Worm (Caenorhabditis elegans) whole organism, early embryonic: ENCODE results near the gene F49C12.4.
"Not testable (repeated sequence)": the region's sequence is repeated elsewhere in the genome, so short reads cannot be mapped to it uniquely, and the experiment has no call there.

ENCODE experiments used
- B0310.2 ChIP-seq: sonication (generic microtip); optimal IDR thresholded peaks from 2 replicates; lab custom pipeline; 2016; ENCODE audit warnings: mild to moderate bottlenecking, missing genetic modification characterization, missing compliant biosample characterization
- F13C5.2 ChIP-seq: sonication (generic microtip); optimal IDR thresholded peaks from 2 replicates; lab custom pipeline; 2017; ENCODE audit warnings: mild to moderate bottlenecking, missing genetic modification characterization, inconsistent platforms, missing compliant biosample characterization
- aly-1 ChIP-seq: sonication (generic microtip); optimal IDR thresholded peaks from 2 replicates; lab custom pipeline; 2016; ENCODE audit warnings: missing genetic modification characterization, missing compliant biosample characterization
- ama-1 ChIP-seq: fragments of 150-350 bp; optimal IDR thresholded peaks from 2 replicates; lab custom pipeline; 2014
- ceh-13 ChIP-seq: fragments of 200-800 bp; sonication (Bioruptor generic); optimal IDR thresholded peaks from 2 replicates; lab custom pipeline; 2018; ENCODE audit warnings: mild to moderate bottlenecking, missing genetic modification characterization, missing compliant biosample characterization
- ceh-36 ChIP-seq: sonication (generic microtip); optimal IDR thresholded peaks from 2 replicates; lab custom pipeline; 2016; ENCODE audit warnings: missing genetic modification characterization, inconsistent platforms, missing compliant biosample characterization
- ets-7 ChIP-seq: sonication (generic microtip); optimal IDR thresholded peaks from 2 replicates; lab custom pipeline; 2016; ENCODE audit warnings: missing genotype, missing genetic modification characterization, missing compliant biosample characterization
- flt-1 ChIP-seq: fragments of 200-800 bp; sonication (Bioruptor generic); IDR thresholded peaks from 2 replicates; pipeline ENCODE4 v1.3.6; 2022; ENCODE audit warnings: missing genetic modification characterization, missing compliant biosample characterization
- hmbx-1 ChIP-seq: sonication (generic microtip); optimal IDR thresholded peaks from 2 replicates; lab custom pipeline; 2016; ENCODE audit warnings: mild to moderate bottlenecking, missing genetic modification characterization, missing compliant biosample characterization
- hmg-4 ChIP-seq: fragments of 200-800 bp; sonication (Bioruptor generic); optimal IDR thresholded peaks from 2 replicates; lab custom pipeline; 2018; ENCODE audit warnings: mild to moderate bottlenecking, missing genetic modification characterization, missing compliant biosample characterization
- hnd-1 ChIP-seq: sonication (generic microtip); optimal IDR thresholded peaks from 2 replicates; lab custom pipeline; 2016; ENCODE audit warnings: missing genetic modification characterization, missing compliant biosample characterization
- pes-1 ChIP-seq: fragments of 200-800 bp; sonication (Bioruptor generic); IDR thresholded peaks from 2 replicates; pipeline ENCODE4 v1.3.6; 2022; ENCODE audit warnings: missing genetic modification reagents, missing genetic modification characterization, missing compliant biosample characterization
- scrt-1 ChIP-seq: fragments of 200-800 bp; sonication (Bioruptor generic); IDR thresholded peaks from 2 replicates; pipeline ENCODE4 v1.3.6; 2022; ENCODE audit warnings: missing genetic modification characterization, missing compliant biosample characterization
- sea-1 ChIP-seq: fragments of 200-800 bp; sonication (Bioruptor generic); conservative IDR thresholded peaks from 2 replicates; pipeline ENCODE4 v1.3.6; 2022; ENCODE audit warnings: missing genetic modification characterization, missing compliant biosample characterization
- tbx-11 ChIP-seq: fragments of 200-800 bp; sonication (Bioruptor generic); IDR thresholded peaks from 2 replicates; pipeline ENCODE4 v1.3.6; 2022; ENCODE audit warnings: missing genetic modification characterization, missing compliant biosample characterization
- tbx-37 ChIP-seq: fragments of 200-800 bp; sonication (Bioruptor generic); conservative IDR thresholded peaks from 2 replicates; pipeline ENCODE4 v1.3.6; 2022; ENCODE audit warnings: missing genetic modification reagents, missing genetic modification characterization, missing compliant biosample characterization
- tra-4 ChIP-seq: sonication (generic microtip); optimal IDR thresholded peaks from 2 replicates; lab custom pipeline; 2017; ENCODE audit warnings: missing genetic modification characterization, missing compliant biosample characterization

The F49C12.4 gene

DNA sequence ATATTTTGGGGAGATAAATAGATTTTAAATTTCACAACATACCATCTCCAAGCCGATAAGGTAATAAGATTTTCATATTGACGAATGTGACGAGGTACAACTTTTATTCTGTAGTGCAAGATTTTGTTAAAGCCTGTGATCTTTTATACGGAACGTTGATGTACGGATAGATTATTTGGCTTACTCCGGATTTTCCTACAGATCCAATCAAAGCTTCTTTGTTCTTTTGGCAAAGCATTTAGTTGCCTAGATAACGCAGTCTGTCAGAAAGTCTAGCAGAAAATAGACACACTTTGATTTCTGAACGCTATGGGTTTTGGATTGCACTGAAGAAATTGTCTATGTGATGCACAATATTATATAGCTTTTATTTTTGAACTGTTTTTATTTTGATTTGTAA lies 4.7 kb downstream of the F49C12.4 start, which contains the start of gene F49C12.2:
TSS of gene F49C12.2 (minus strand) at position 101 of the 400 bp plus-strand sequence.
- no peak for TF ChIP-seq pes-1 (GFP tag; lab: Robert Waterston, UW)
- TF ChIP-seq F13C5.2 = no peak
- no peak for TF ChIP-seq ama-1
- TF ChIP-seq tbx-11 (GFP tag; lab: Robert Waterston, UW) = no peak
- no peak for TF ChIP-seq flt-1 (GFP tag; lab: Robert Waterston, UW)
- no peak for TF ChIP-seq hmbx-1 (tag; lab: Kevin White, UChicago)
- TF ChIP-seq ceh-36 (tag; lab: Kevin White, UChicago) = no peak
- no peak for TF ChIP-seq sea-1 (GFP tag; lab: Robert Waterston, UW)
- no peak for TF ChIP-seq aly-1
- no peak for TF ChIP-seq ets-7
- no peak for TF ChIP-seq scrt-1 (GFP tag; lab: Robert Waterston, UW)
- no peak for TF ChIP-seq hnd-1 (tag; lab: Kevin White, UChicago)
- no peak for TF ChIP-seq tra-4 (tag; lab: Kevin White, UChicago)
- no peak for TF ChIP-seq hmg-4 (GFP tag; lab: Kevin White, UChicago)
- TF ChIP-seq tbx-37 (GFP tag; lab: Robert Waterston, UW) = no peak
- no peak for TF ChIP-seq B0310.2 (tag; lab: Kevin White, UChicago)
- TF ChIP-seq ceh-13 (GFP tag; lab: Kevin White, UChicago) = no peak

DNA sequence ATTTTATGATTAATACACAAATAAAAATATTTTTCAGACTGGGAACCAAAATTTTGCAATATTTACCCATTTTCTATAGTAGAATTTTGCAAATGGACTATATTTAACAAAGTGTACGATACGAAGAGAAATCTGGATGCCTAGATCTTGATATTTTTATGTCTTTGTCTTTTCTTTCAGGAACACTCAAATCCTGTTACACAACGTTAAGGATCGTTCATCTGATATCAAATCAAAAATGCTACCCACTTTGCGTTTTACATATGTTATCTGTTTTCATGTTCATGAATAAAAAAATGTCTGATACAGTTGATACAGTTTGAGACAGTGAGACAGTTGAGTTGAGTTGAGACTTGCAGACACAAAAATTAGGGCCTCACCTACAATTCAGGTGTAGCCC lies 7.6 kb downstream of the F49C12.4 start, which contains the start of gene F49C12.1:
TSS of gene F49C12.1 (minus strand) at position 70 of the 400 bp plus-strand sequence.
- TF ChIP-seq scrt-1 (GFP tag; lab: Robert Waterston, UW) (no peak), ama-1 (no peak), ets-7 (no peak), pes-1 (GFP tag; lab: Robert Waterston, UW) (no peak)

- not testable (repeated sequence) for TF ChIP-seq sea-1 (GFP tag; lab: Robert Waterston, UW); hmg-4 (GFP tag; lab: Kevin White, UChicago); tra-4 (tag; lab: Kevin White, UChicago)
These were observed 10.1 kb downstream of the F49C12.4 start, which contains the start of gene nhr-264 for ce11 chrIV:9293825-9294224. Gene nhr-264 (minus strand): TSS chrIV:9293925.

- TF ChIP-seq flt-1 (GFP tag; lab: Robert Waterston, UW) (no peak), ets-7 (no peak), F13C5.2 (no peak), tra-4 (tag; lab: Kevin White, UChicago) (no peak), B0310.2 (tag; lab: Kevin White, UChicago) (no peak), hmbx-1 (tag; lab: Kevin White, UChicago) (no peak), ceh-13 (GFP tag; lab: Kevin White, UChicago) (no peak), scrt-1 (GFP tag; lab: Robert Waterston, UW) (no peak), pes-1 (GFP tag; lab: Robert Waterston, UW) (no peak), ceh-36 (tag; lab: Kevin White, UChicago) (no peak), ama-1 (no peak), hnd-1 (tag; lab: Kevin White, UChicago) (no peak)
These were observed 14.3 kb downstream of the F49C12.4 start for ce11 chrIV:9289635-9290034.

DNA sequence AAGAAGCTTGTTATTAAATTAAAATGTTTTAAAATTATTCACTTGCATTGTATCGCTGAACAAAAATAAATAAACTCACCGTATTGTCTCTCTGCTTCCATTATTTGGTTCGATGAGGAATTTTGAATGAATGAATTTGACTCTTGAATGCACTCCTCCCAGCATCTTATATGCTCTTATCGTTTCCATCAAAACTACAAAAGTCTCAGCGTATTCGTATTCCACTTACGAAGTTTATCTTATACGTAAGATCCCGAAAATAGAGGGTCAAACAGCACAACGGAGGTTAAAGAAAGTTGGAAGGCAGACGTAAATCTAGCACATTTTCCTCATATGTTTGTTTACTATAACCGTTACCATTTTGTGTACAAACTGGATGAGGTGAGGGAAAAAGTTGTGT lies 17.6 kb downstream of the F49C12.4 start, which contains the start of gene nhr-267:
TSS of gene nhr-267 (minus strand) at position 101 of the 400 bp plus-strand sequence.
- not testable (repeated sequence) for TF ChIP-seq tbx-11 (GFP tag; lab: Robert Waterston, UW); tra-4 (tag; lab: Kevin White, UChicago); tbx-37 (GFP tag; lab: Robert Waterston, UW)

DNA sequence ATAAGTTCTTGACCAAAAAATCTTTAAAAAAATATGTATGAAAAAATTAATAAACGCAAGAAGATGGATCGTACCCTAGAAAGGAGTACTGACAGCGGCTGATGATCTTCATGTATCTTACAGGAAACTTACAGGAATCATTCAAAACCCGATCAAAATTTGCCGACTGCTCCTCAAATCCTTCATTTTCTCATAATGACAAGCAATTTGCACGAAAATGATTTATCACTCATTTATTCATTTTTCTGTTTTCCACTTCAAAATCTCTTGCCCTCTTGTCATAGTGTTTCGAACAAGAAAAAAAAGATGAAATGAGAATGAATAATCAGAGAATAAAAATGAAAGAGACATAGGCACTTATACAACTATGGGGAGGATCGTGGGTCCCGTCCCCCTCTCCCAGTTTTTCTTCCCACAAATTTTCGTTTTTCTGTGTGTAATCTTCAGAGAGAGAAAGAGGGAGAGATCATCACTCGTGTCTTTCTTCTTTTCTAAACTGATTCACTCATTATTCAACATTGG lies 29.8 kb downstream of the F49C12.4 start, which contains the start of gene nmy-3:
TSS of gene nmy-3 (plus strand) at position 472 of the 522 bp plus-strand sequence.
- no peak for TF ChIP-seq hmbx-1 (tag; lab: Kevin White, UChicago)
- no peak for TF ChIP-seq hnd-1 (tag; lab: Kevin White, UChicago)
- TF ChIP-seq ceh-36 (tag; lab: Kevin White, UChicago) = no peak
- TF ChIP-seq tra-4 (tag; lab: Kevin White, UChicago) = no peak
- no peak for TF ChIP-seq B0310.2 (tag; lab: Kevin White, UChicago)
- TF ChIP-seq sea-1 (GFP tag; lab: Robert Waterston, UW) = no peak

- TF ChIP-seq flt-1 (GFP tag; lab: Robert Waterston, UW) = no peak
These were observed 34.1 kb downstream of the F49C12.4 start, which contains the start of gene flh-3 for ce11 chrIV:9269796-9270195. Gene flh-3 (plus strand): TSS chrIV:9270096.

DNA sequence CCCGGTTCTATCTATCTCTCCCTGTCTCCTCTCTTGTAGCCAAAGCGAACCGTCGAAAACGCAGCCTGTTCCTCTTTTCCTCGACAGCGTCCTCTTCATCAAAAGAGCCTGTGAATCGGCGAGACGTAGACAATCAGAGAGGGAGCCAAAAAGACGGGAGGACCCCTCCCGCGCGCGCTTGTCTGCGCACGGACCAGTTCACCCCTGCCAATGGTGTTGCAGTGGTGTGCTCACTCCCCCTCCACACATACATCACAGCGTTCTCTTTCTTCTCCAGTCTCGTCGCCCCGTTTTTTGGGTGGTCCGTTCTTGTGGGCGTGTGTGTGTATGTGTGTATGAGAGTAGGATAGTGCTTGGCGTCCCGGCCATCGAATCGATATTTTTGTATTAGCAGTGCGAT lies 35.0 kb downstream of the F49C12.4 start:
- TF ChIP-seq aly-1 (peak; percentile 77), flt-1 (GFP tag; lab: Robert Waterston, UW) (peak; percentile 58), sea-1 (GFP tag; lab: Robert Waterston, UW) (no peak; the same call in 1 of the 2 replicates), scrt-1 (GFP tag; lab: Robert Waterston, UW) (peak; percentile 67; the same call in 1 of the 2 replicates)

DNA sequence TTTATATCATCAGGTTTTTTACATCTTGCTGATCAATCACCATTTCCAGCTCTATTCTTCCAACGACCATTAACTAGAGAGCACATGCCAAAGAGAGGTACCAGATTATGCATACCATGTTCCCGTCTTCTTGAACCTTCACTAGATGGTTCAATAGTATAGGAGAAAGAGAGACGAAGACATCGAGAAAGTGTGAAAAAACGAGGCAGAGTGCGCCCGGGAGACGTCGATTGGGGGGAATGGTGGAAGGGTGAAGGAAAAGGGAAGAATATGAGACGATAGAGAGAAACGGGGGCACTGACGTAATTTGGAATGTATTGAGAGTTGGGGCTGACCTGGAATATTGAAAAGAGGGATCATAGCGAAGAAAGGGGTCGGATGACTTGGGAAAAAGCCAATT lies 36.3 kb downstream of the F49C12.4 start:
- 0 out of 2 replicates have a peak, but pooled peaks have one; percentile 13 for TF ChIP-seq pes-1 (GFP tag; lab: Robert Waterston, UW)
- TF ChIP-seq tbx-37 (GFP tag; lab: Robert Waterston, UW) = no peak
- TF ChIP-seq hmg-4 (GFP tag; lab: Kevin White, UChicago) = peak; percentile 72
- no peak for TF ChIP-seq scrt-1 (GFP tag; lab: Robert Waterston, UW)
- no peak for TF ChIP-seq tbx-11 (GFP tag; lab: Robert Waterston, UW)
- no peak for TF ChIP-seq B0310.2 (tag; lab: Kevin White, UChicago)
- TF ChIP-seq hnd-1 (tag; lab: Kevin White, UChicago) = no peak
- TF ChIP-seq hmbx-1 (tag; lab: Kevin White, UChicago) = no peak
- TF ChIP-seq F13C5.2 = no peak
- no peak for TF ChIP-seq aly-1
- TF ChIP-seq sea-1 (GFP tag; lab: Robert Waterston, UW) = no peak
- no peak for TF ChIP-seq ama-1
- TF ChIP-seq ets-7 = no peak
